Worm (Caenorhabditis elegans) whole organism, L1 larva: Measurements from ENCODE around the gene twk-43.
A peak's percentile ranks its signal among the peaks of the same experiment; 100 is the strongest.

ENCODE experiments used
- C04F5.9 ChIP-seq: sonication (generic microtip); optimal IDR thresholded peaks from 2 replicates; lab custom pipeline; 2016; ENCODE audit warnings: missing genetic modification characterization, missing compliant biosample characterization
- F16B12.6 ChIP-seq: fragments of 150-350 bp; optimal IDR thresholded peaks from 2 replicates; lab custom pipeline; 2014; ENCODE audit warnings: missing biosample characterization, missing genetic modification characterization
- Y116A8C.19 ChIP-seq: sonication (generic microtip); optimal IDR thresholded peaks from 2 replicates; lab custom pipeline; 2016; ENCODE audit warnings: missing compliant biosample characterization, missing genetic modification characterization, borderline replicate concordance
- alr-1 ChIP-seq: fragments of 200-800 bp; sonication (Bioruptor generic); optimal IDR thresholded peaks from 2 replicates; lab custom pipeline; 2018; ENCODE audit warnings: borderline replicate concordance, mild to moderate bottlenecking, missing genetic modification characterization, missing compliant biosample characterization
- ama-1 ChIP-seq: fragments of 150-350 bp; optimal IDR thresholded peaks from 2 replicates; lab custom pipeline; 2014
- blmp-1 ChIP-seq: fragments of 150-350 bp; optimal IDR thresholded peaks from 2 replicates; lab custom pipeline; 2014; ENCODE audit warnings: missing biosample characterization, missing genetic modification characterization
- ceh-63 ChIP-seq: fragments of 200-800 bp; sonication (Bioruptor generic); optimal IDR thresholded peaks from 2 replicates; lab custom pipeline; 2018; ENCODE audit warnings: mild to moderate bottlenecking, missing genetic modification characterization, missing compliant biosample characterization
- ceh-82 ChIP-seq, 3 experiments: fragments of 150-350 bp in 1 of 3; sonication (generic microtip) in 2 of 3; optimal IDR thresholded peaks; 2 replicates each; lab custom pipeline; 2014 to 2017; ENCODE audit warnings: missing biosample characterization in 3 of 3, missing genetic modification characterization in 3 of 3
- ceh-88 ChIP-seq: fragments of 200-800 bp; sonication (Bioruptor generic); IDR thresholded peaks from 2 replicates; pipeline ENCODE4 v1.3.6; 2022; ENCODE audit warnings: missing genetic modification characterization, missing compliant biosample characterization
- dpl-1 ChIP-seq, 3 experiments: fragments of 150-350 bp in 2 of 3; sonication (generic microtip) in 1 of 3; optimal IDR thresholded peaks; 2 replicates each; lab custom pipeline; 2014 to 2017; ENCODE audit warnings: missing biosample characterization in 3 of 3, missing genetic modification characterization in 3 of 3, missing genetic modification reagents in 3 of 3
- dsc-1 ChIP-seq: sonication (generic microtip); optimal IDR thresholded peaks from 2 replicates; lab custom pipeline; 2016; ENCODE audit warnings: mild to moderate bottlenecking, missing genetic modification characterization, missing compliant biosample characterization
- efl-1 ChIP-seq, 4 experiments: fragments of 150-350 bp; optimal IDR thresholded peaks in 3 of 4; peaks in 1 of 4; 1 replicate in 1 of 4; 2 replicates in 3 of 4; lab custom pipeline; 2014; ENCODE audit warnings: missing biosample characterization in 2 of 4, missing genetic modification characterization in 2 of 4, missing genetic modification reagents in 2 of 4
- efl-3 ChIP-seq: fragments of 200-800 bp; sonication (Bioruptor generic); optimal IDR thresholded peaks from 2 replicates; lab custom pipeline; 2018; ENCODE audit warnings: mild to moderate bottlenecking, missing genetic modification characterization, missing compliant biosample characterization
- egl-27 ChIP-seq, 2 experiments: fragments of 150-350 bp in 1 of 2; sonication (generic microtip); optimal IDR thresholded peaks; 3 replicates each; lab custom pipeline; 2017 to 2018; ENCODE audit warnings: missing biosample characterization in 2 of 2, missing genetic modification characterization in 2 of 2, missing genetic modification reagents in 2 of 2
- elt-2 ChIP-seq: sonication (generic microtip); optimal IDR thresholded peaks from 2 replicates; lab custom pipeline; 2016; ENCODE audit warnings: missing genetic modification characterization, mild to moderate bottlenecking, inconsistent platforms, missing compliant biosample characterization, missing genetic modification reagents
- ets-5 ChIP-seq: fragments of 200-800 bp; sonication (Bioruptor generic); IDR thresholded peaks from 2 replicates; pipeline ENCODE4 v1.3.6; 2022; ENCODE audit warnings: missing genetic modification characterization, missing compliant biosample characterization
- fkh-10 ChIP-seq: sonication (generic microtip); optimal IDR thresholded peaks from 2 replicates; lab custom pipeline; 2017; ENCODE audit warnings: missing biosample characterization, missing genetic modification reagents, missing genetic modification characterization
- fkh-8 ChIP-seq: sonication (generic microtip); optimal IDR thresholded peaks from 2 replicates; lab custom pipeline; 2016; ENCODE audit warnings: mild to moderate bottlenecking, missing genetic modification characterization, missing compliant biosample characterization
- fos-1 ChIP-seq: fragments of 150-350 bp; optimal IDR thresholded peaks from 2 replicates; lab custom pipeline; 2014; ENCODE audit warnings: missing biosample characterization, missing genetic modification characterization
- grh-1 ChIP-seq: fragments of 200-800 bp; sonication (Bioruptor generic); IDR thresholded peaks from 2 replicates; pipeline ENCODE4 v1.3.6; 2022; ENCODE audit warnings: missing genetic modification reagents, missing genetic modification characterization, missing compliant biosample characterization
- hlh-4 ChIP-seq: sonication (generic microtip); optimal IDR thresholded peaks from 2 replicates; lab custom pipeline; 2016; ENCODE audit warnings: mild to moderate bottlenecking, missing genetic modification characterization, missing compliant biosample characterization
- hpl-2 ChIP-seq: fragments of 150-350 bp; optimal IDR thresholded peaks from 2 replicates; lab custom pipeline; 2014; ENCODE audit warnings: missing biosample characterization, missing genetic modification reagents, missing genetic modification characterization
- isw-1 ChIP-seq: fragments of 200-800 bp; sonication (Bioruptor generic); IDR thresholded peaks from 2 replicates; pipeline ENCODE4 v1.3.6; 2022; ENCODE audit warnings: missing genetic modification characterization, missing compliant biosample characterization
- jun-1 ChIP-seq: fragments of 150-350 bp; optimal IDR thresholded peaks from 2 replicates; lab custom pipeline; 2014; ENCODE audit warnings: missing biosample characterization, missing genetic modification reagents, missing genetic modification characterization
- lin-13 ChIP-seq: fragments of 150-350 bp; optimal IDR thresholded peaks from 2 replicates; lab custom pipeline; 2014; ENCODE audit warnings: missing biosample characterization, missing genetic modification reagents, missing genetic modification characterization
- lin-15B ChIP-seq: fragments of 150-350 bp; sonication (generic microtip); optimal IDR thresholded peaks from 3 replicates; lab custom pipeline; 2014; ENCODE audit warnings: missing biosample characterization, missing genetic modification characterization
- lin-35 ChIP-seq, 2 experiments: fragments of 150-350 bp; optimal IDR thresholded peaks; 2 replicates each; lab custom pipeline; 2014; ENCODE audit warnings: missing biosample characterization in 2 of 2, missing genetic modification characterization in 2 of 2, missing genetic modification reagents in 2 of 2
- mdl-1 ChIP-seq, 2 experiments: fragments of 150-350 bp; optimal IDR thresholded peaks; 2 replicates each; lab custom pipeline; 2014 to 2017; ENCODE audit warnings: missing biosample characterization in 2 of 2, missing genetic modification characterization in 2 of 2, inconsistent platforms in 1 of 2
- mef-2 ChIP-seq: fragments of 150-350 bp; optimal IDR thresholded peaks from 2 replicates; lab custom pipeline; 2014; ENCODE audit warnings: missing biosample characterization, missing genetic modification characterization
- mep-1 ChIP-seq: fragments of 150-350 bp; optimal IDR thresholded peaks from 2 replicates; lab custom pipeline; 2014; ENCODE audit warnings: missing biosample characterization, missing genetic modification characterization
- nhr-11 ChIP-seq: fragments of 150-350 bp; optimal IDR thresholded peaks from 2 replicates; lab custom pipeline; 2014; ENCODE audit warnings: missing biosample characterization, missing genetic modification characterization
- nhr-12 ChIP-seq: sonication (generic microtip); optimal IDR thresholded peaks from 2 replicates; lab custom pipeline; 2017; ENCODE audit warnings: missing biosample characterization, missing genetic modification characterization
- nhr-19 ChIP-seq: fragments of 200-800 bp; sonication (Bioruptor generic); conservative IDR thresholded peaks from 2 replicates; pipeline ENCODE4 v1.3.6; 2022; ENCODE audit warnings: missing genetic modification characterization, missing compliant biosample characterization
- nhr-237 ChIP-seq: fragments of 150-350 bp; optimal IDR thresholded peaks from 2 replicates; lab custom pipeline; 2014; ENCODE audit warnings: missing biosample characterization, missing genetic modification characterization
- nhr-28 ChIP-seq: fragments of 150-350 bp; optimal IDR thresholded peaks from 2 replicates; lab custom pipeline; 2014; ENCODE audit warnings: missing biosample characterization, missing genetic modification characterization
- nhr-47 ChIP-seq: sonication (generic microtip); optimal IDR thresholded peaks from 2 replicates; lab custom pipeline; 2016; ENCODE audit warnings: mild to moderate bottlenecking, missing genetic modification characterization, moderate library complexity, missing compliant biosample characterization
- nhr-71 ChIP-seq: sonication (generic microtip); optimal IDR thresholded peaks from 2 replicates; lab custom pipeline; 2016; ENCODE audit warnings: mild to moderate bottlenecking, missing genetic modification characterization, moderate library complexity, missing compliant biosample characterization
- nhr-85 ChIP-seq: sonication (generic microtip); peaks from one replicate; lab custom pipeline; 2016; ENCODE audit warnings: missing genetic modification characterization, inconsistent platforms, missing compliant biosample characterization
- nhr-90 ChIP-seq: sonication (generic microtip); optimal IDR thresholded peaks from 2 replicates; lab custom pipeline; 2016; ENCODE audit warnings: mild to moderate bottlenecking, missing genetic modification characterization, missing compliant biosample characterization; ENCODE audit not compliant: poor library complexity
- pag-3 ChIP-seq: sonication (generic microtip); optimal IDR thresholded peaks from 2 replicates; lab custom pipeline; 2017; ENCODE audit warnings: missing genetic modification characterization, mild to moderate bottlenecking, missing compliant biosample characterization, antibody characterized with exemption, borderline replicate concordance; ENCODE audit not compliant: insufficient read depth
- pax-3 ChIP-seq: fragments of 200-800 bp; sonication (Bioruptor generic); optimal IDR thresholded peaks from 2 replicates; lab custom pipeline; 2018; ENCODE audit warnings: mild to moderate bottlenecking, missing genetic modification characterization, moderate library complexity, missing compliant biosample characterization
- rnt-1 ChIP-seq: sonication (generic microtip); optimal IDR thresholded peaks from 2 replicates; lab custom pipeline; 2016; ENCODE audit warnings: mild to moderate bottlenecking, missing genetic modification characterization, moderate library complexity, missing compliant biosample characterization
- skn-1 ChIP-seq: fragments of 150-350 bp; optimal IDR thresholded peaks from 2 replicates; lab custom pipeline; 2014; ENCODE audit warnings: missing biosample characterization, missing genetic modification characterization
- sptf-1 ChIP-seq: fragments of 150-350 bp; optimal IDR thresholded peaks from 2 replicates; lab custom pipeline; 2014; ENCODE audit warnings: missing biosample characterization, missing genetic modification characterization
- swsn-7 ChIP-seq: sonication (generic microtip); optimal IDR thresholded peaks from 2 replicates; lab custom pipeline; 2016; ENCODE audit warnings: missing genetic modification characterization, missing compliant biosample characterization
- tlp-1 ChIP-seq: fragments of 150-350 bp; optimal IDR thresholded peaks from 2 replicates; lab custom pipeline; 2014; ENCODE audit warnings: missing biosample characterization, missing genetic modification characterization
- unc-30 ChIP-seq: sonication (generic microtip); optimal IDR thresholded peaks from 2 replicates; lab custom pipeline; 2017; ENCODE audit warnings: missing biosample characterization, missing genetic modification characterization
- unc-62 ChIP-seq: fragments of 150-350 bp; optimal IDR thresholded peaks from 2 replicates; lab custom pipeline; 2014; ENCODE audit warnings: missing biosample characterization, missing genetic modification reagents, missing genetic modification characterization
- unc-86 ChIP-seq: sonication (generic microtip); optimal IDR thresholded peaks from 2 replicates; lab custom pipeline; 2016; ENCODE audit warnings: missing genetic modification characterization, missing compliant biosample characterization
- xbp-1 ChIP-seq: sonication (generic microtip); optimal IDR thresholded peaks from 2 replicates; lab custom pipeline; 2016; ENCODE audit warnings: missing genetic modification characterization, missing compliant biosample characterization
- ztf-11 ChIP-seq, 2 experiments: sonication (generic microtip); optimal IDR thresholded peaks; 2 replicates each; lab custom pipeline; 2016 to 2017; ENCODE audit warnings: missing genetic modification characterization in 2 of 2, missing biosample characterization in 1 of 2, missing compliant biosample characterization in 1 of 2

Gene twk-43

DNA sequence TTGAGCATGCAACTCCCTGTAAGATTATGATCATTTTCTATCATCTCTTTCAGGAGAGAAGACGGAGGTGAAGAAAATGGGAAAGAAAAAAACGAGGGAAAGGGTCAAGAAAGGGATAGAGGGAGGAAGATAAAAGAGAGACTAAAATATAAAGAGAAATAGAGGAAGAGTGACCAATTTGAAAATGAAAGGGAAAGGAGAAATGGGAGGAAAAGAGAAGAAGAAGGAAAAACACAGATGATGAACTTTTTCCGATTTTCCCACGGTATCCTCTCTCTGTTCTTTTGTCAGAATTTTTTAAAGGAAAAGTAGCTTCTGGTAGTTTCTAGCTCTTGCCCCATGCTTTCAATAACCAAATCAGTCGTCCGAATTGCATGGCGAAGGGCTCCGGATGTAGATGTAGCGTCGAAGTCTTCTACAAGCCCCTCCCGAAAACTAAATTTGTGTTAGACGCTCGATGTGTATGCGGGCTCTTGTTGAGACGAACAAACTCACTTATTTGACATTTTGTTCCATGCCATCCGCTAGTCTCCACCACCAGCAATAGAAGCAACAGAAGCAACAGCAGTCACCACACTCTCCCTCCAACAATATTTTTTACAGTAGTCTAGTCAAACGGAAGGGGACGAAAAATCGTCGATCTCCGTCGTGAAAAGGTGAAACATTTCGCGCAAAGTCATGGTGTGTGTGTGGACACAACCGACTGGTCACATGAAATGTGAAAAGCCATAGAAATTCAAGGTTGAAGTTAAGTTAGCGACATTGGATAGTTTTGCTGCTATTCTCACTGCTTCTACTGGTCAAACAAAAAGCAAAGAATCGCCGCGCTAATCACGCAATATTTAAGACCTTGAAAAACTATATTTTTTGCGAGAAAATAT is 45.5 kb downstream of the twk-43 start, which contains the start of gene somi-1:
TSS of gene somi-1 (minus strand) at position 18 of the 881 bp plus-strand sequence.
- no peak for TF ChIP-seq ztf-11 (tag; optimal IDR thresholded peaks at IDR 0.05; lab: Kevin White, UChicago)
- TF ChIP-seq unc-30 (tag; lab: Kevin White, UChicago) = no peak
- TF ChIP-seq nhr-19 (GFP tag; lab: Robert Waterston, UW) = 0 out of 2 replicates have a peak, but pooled peaks have one; percentile 2
- TF ChIP-seq lin-15B (tag; lab: Kevin White, UChicago) = no peak
- peak; percentile 38 for TF ChIP-seq nhr-71
- no peak for TF ChIP-seq mdl-1 (tag; optimal IDR thresholded peaks at IDR 0.05; lab: Kevin White, UChicago)
- TF ChIP-seq pax-3 (tag; lab: Kevin White, UChicago) = no peak
- TF ChIP-seq nhr-85 (tag; lab: Kevin White, UChicago) = peak; percentile 84
- no peak for TF ChIP-seq unc-62 (GFP tag; lab: Kevin White, UChicago)
- no peak for TF ChIP-seq F16B12.6 (tag; lab: Kevin White, UChicago)
- no peak for TF ChIP-seq ama-1 (lab: Kevin White, UChicago)
- TF ChIP-seq ceh-63 (GFP tag; lab: Kevin White, UChicago) = no peak
- no peak for TF ChIP-seq Y116A8C.19 (tag; lab: Kevin White, UChicago)
- TF ChIP-seq tlp-1 (tag; lab: Kevin White, UChicago) = no peak
- TF ChIP-seq fkh-8 (tag; lab: Kevin White, UChicago) = no peak
- TF ChIP-seq mef-2 = no peak
- no peak for TF ChIP-seq alr-1 (tag; lab: Kevin White, UChicago)
- no peak for TF ChIP-seq xbp-1 (tag; lab: Kevin White, UChicago)
- no peak for TF ChIP-seq swsn-7 (tag; lab: Kevin White, UChicago)
- TF ChIP-seq pag-3 (tag; lab: Kevin White, UChicago) = no peak
- no peak for TF ChIP-seq efl-3 (GFP tag; lab: Kevin White, UChicago)
- TF ChIP-seq efl-1 (optimal IDR thresholded peaks at IDR 0.05; lab: Kevin White, UChicago) = no peak
- peak in 1 of 2 experiments; percentile 71 for TF ChIP-seq efl-1 (GFP tag; optimal IDR thresholded peaks at IDR 0.05 in 1 of 2; lab: Kevin White, UChicago)
- peak; percentile 92 for TF ChIP-seq fkh-10
- TF ChIP-seq grh-1 (GFP tag; lab: Robert Waterston, UW) = peak; percentile 42; the same call in 1 of the 2 replicates
- no peak for TF ChIP-seq nhr-28 (tag; lab: Kevin White, UChicago)
- no peak for TF ChIP-seq unc-86
- no peak for TF ChIP-seq sptf-1
- TF ChIP-seq dsc-1 (tag; lab: Kevin White, UChicago) = no peak
- TF ChIP-seq ceh-82 (tag; optimal IDR thresholded peaks at IDR 0.05; lab: Kevin White, UChicago) = no peak
- TF ChIP-seq fos-1 (tag; lab: Kevin White, UChicago) = no peak
- TF ChIP-seq nhr-237 (tag; lab: Kevin White, UChicago) = no peak
- no peak for TF ChIP-seq elt-2 (tag; lab: Kevin White, UChicago)
- TF ChIP-seq isw-1 = no peak
- no peak; the same call in 1 of the 2 replicates for TF ChIP-seq ceh-88 (GFP tag; lab: Robert Waterston, UW)
- TF ChIP-seq nhr-90 (tag; lab: Kevin White, UChicago) = no peak
- no peak for TF ChIP-seq C04F5.9 (tag; lab: Kevin White, UChicago)
- TF ChIP-seq skn-1 = no peak
- no peak for TF ChIP-seq hlh-4 (tag; lab: Kevin White, UChicago)
- no peak for TF ChIP-seq nhr-12 (tag; lab: Kevin White, UChicago)
- TF ChIP-seq blmp-1 (tag; lab: Kevin White, UChicago) = peak; percentile 94
- TF ChIP-seq nhr-11 (tag; lab: Kevin White, UChicago) = no peak
- no peak for TF ChIP-seq nhr-47 (tag; lab: Kevin White, UChicago)
- no peak for TF ChIP-seq jun-1 (tag; lab: Kevin White, UChicago)
- peak; percentile 1 for TF ChIP-seq rnt-1
- TF ChIP-seq lin-35 (GFP tag; optimal IDR thresholded peaks at IDR 0.05; lab: Kevin White, UChicago) = peak in 1 of 2 experiments; percentile 1
- TF ChIP-seq ets-5 (GFP tag; lab: Robert Waterston, UW) = no peak
- TF ChIP-seq hpl-2 (GFP tag; lab: Kevin White, UChicago) = no peak
- TF ChIP-seq mep-1 = peak; percentile 40
- TF ChIP-seq egl-27 (tag; optimal IDR thresholded peaks at IDR 0.05; lab: Kevin White, UChicago) = no peak
- no peak for TF ChIP-seq lin-13 (GFP tag; lab: Kevin White, UChicago)
- TF ChIP-seq dpl-1 (GFP tag; optimal IDR thresholded peaks at IDR 0.05; lab: Kevin White, UChicago) = no peak
